Worm (Caenorhabditis elegans): ENCODE measurements around the gene her-1.

The her-1 gene

DNA sequence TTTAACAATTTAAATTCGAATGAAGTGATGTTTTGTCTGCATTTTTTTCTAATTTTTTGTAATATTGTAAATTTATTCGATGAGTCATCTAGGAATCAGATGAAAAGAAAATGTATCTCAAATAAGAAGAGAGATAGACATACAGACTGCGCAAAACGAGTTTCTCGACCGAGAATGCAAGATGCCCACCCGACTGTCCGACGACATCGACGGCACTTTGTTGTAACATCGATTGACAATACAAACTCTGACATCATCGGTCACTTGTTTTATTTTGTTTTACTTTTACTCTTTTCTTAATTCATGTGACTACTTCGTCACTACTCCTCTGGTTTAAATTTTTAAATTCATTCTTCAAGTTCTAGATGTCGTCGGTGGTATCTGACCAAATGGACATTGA lies 44.0 kb downstream of the her-1 start, which contains the start of gene sta-2:
Gene sta-2, plus strand, starts transcription at position 349 of the 400 bp plus-strand sequence.
- TF ChIP-seq ceh-39 (tag; optimal IDR thresholded peaks at IDR 0.05) (no peak), lin-32 (GFP tag; optimal IDR thresholded peaks at IDR 0.05) (no peak), mls-2 (tag; optimal IDR thresholded peaks at IDR 0.05) (no peak), lsy-2 (tag; optimal IDR thresholded peaks at IDR 0.05) (no peak), ces-1 (GFP tag; optimal IDR thresholded peaks at IDR 0.05) (no peak), drap-1 (GFP tag; optimal IDR thresholded peaks at IDR 0.05) (no peak), ceh-43 (GFP tag; optimal IDR thresholded peaks at IDR 0.05) (no peak), cnd-1 (tag; optimal IDR thresholded peaks at IDR 0.05) (no peak), blmp-1 (tag; optimal IDR thresholded peaks at IDR 0.05) (no peak), unc-39 (tag; optimal IDR thresholded peaks at IDR 0.05) (no peak), bed-3 (GFP tag; optimal IDR thresholded peaks at IDR 0.05) (no peak)

DNA sequence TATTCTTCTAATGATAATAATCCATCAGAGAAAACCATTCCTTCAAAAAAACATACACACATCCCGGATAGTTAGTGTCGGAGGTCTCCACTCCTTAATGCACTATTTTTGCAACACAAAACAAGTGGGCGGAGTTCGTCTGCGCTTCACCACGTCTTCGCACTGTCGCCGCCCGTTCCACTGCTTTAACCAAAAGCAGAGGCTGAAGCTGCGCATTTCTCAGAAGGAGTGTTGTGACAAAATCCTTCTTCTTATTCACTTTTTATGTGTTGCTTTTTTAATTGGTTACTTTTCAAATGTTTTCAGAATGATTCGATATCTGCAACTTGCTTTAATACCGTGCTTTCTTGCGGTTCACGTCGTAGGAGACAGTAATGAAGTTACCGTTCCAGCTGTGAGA lies 48.1 kb downstream of the her-1 start, which contains the start of gene F58E6.13:
Gene F58E6.13, plus strand, starts transcription at position 301 of the 400 bp plus-strand sequence.
- TF ChIP-seq sptf-1 (tag; optimal IDR thresholded peaks at IDR 0.05): no peak
- no peak for TF ChIP-seq sem-2 (GFP tag; optimal IDR thresholded peaks at IDR 0.05)
- no peak for TF ChIP-seq lsy-2 (tag; optimal IDR thresholded peaks at IDR 0.05)
- no peak for TF ChIP-seq zip-8 (tag; optimal IDR thresholded peaks at IDR 0.05)
- TF ChIP-seq ztf-11 (tag; optimal IDR thresholded peaks at IDR 0.05): no peak
- no peak for TF ChIP-seq tbx-8 (GFP tag; optimal IDR thresholded peaks at IDR 0.05)
- TF ChIP-seq unc-39 (tag; optimal IDR thresholded peaks at IDR 0.05): no peak
- no peak for TF ChIP-seq lin-32 (GFP tag; optimal IDR thresholded peaks at IDR 0.05)
- no peak for TF ChIP-seq ceh-39 (tag; optimal IDR thresholded peaks at IDR 0.05)
- no peak for TF ChIP-seq nhr-2 (tag; optimal IDR thresholded peaks at IDR 0.05)
- no peak for TF ChIP-seq M03D4.4 (tag; optimal IDR thresholded peaks at IDR 0.05)
- TF ChIP-seq blmp-1 (tag; optimal IDR thresholded peaks at IDR 0.05): no peak
- TF ChIP-seq elt-3 (tag; optimal IDR thresholded peaks at IDR 0.05): no peak

DNA sequence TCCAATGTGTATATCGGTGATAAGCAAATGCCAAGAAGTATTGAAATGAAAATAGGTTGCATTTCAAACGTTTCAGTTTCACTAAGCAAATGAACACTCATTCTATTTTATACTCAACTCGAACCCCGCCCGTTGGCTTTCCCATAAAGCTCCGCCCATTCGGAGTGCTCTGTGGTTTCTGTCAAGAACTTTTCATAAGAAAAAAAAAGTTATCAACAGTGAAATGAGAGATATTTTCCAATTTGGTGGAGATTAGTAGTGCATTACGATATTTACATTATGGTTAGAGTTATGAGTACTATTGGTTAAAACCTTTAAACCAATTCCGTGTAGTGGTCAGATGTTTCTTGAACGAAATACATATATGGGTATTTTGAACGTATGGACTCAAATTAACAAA lies 53.5 kb downstream of the her-1 start, which contains the start of gene F58E6.4:
Gene F58E6.4, minus strand, starts transcription at position 101 of the 400 bp plus-strand sequence.
- TF ChIP-seq nhr-237 (tag; optimal IDR thresholded peaks at IDR 0.05): no peak
- TF ChIP-seq zip-8 (tag; optimal IDR thresholded peaks at IDR 0.05): no peak
- TF ChIP-seq nhr-12 (tag; optimal IDR thresholded peaks at IDR 0.05): no peak
- no peak for TF ChIP-seq unc-62 (GFP tag; optimal IDR thresholded peaks at IDR 0.05)
- TF ChIP-seq unc-120 (tag; optimal IDR thresholded peaks at IDR 0.05; ENCODE audit: poor library complexity, severe bottlenecking): no peak
- no peak for TF ChIP-seq drap-1 (GFP tag; optimal IDR thresholded peaks at IDR 0.05)
- no peak for TF ChIP-seq unc-39 (tag; optimal IDR thresholded peaks at IDR 0.05)
- no peak for TF ChIP-seq M03D4.4 (tag; optimal IDR thresholded peaks at IDR 0.05)
- no peak for TF ChIP-seq mab-5 (tag; optimal IDR thresholded peaks at IDR 0.05)
- TF ChIP-seq tbx-8 (GFP tag; optimal IDR thresholded peaks at IDR 0.05): no peak
- no peak for TF ChIP-seq pha-4 (tag; optimal IDR thresholded peaks at IDR 0.05)
- TF ChIP-seq bed-3 (GFP tag; optimal IDR thresholded peaks at IDR 0.05): no peak

Data from whole organism, mixed stage, embryonic.